Worm (Caenorhabditis elegans) whole organism, young adult: ENCODE measurements around the gene ZK1098.11.

Experiments used
- B0019.2 ChIP-seq: fragments of 200-800 bp; sonication (Bioruptor generic); conservative IDR thresholded peaks from 2 replicates; pipeline ENCODE4 v1.3.6; 2022; ENCODE audit warnings: missing genetic modification reagents, missing genetic modification characterization, missing compliant biosample characterization
- B0035.1 ChIP-seq: sonication (generic microtip); optimal IDR thresholded peaks from 2 replicates; lab custom pipeline; 2016; ENCODE audit warnings: missing genetic modification characterization, mild to moderate bottlenecking, missing compliant biosample characterization, missing genotype, missing genetic modification reagents
- B0261.1 ChIP-seq: sonication (generic microtip); optimal IDR thresholded peaks from 2 replicates; lab custom pipeline; 2016; ENCODE audit warnings: mild to moderate bottlenecking, missing genetic modification characterization, moderate library complexity, missing compliant biosample characterization
- C06A6.2 ChIP-seq: fragments of 200-800 bp; sonication (Bioruptor generic); conservative IDR thresholded peaks from 2 replicates; pipeline ENCODE4 v1.3.6; 2022; ENCODE audit warnings: missing genetic modification characterization, missing compliant biosample characterization
- F55B11.4 ChIP-seq: sonication (generic microtip); optimal IDR thresholded peaks from 2 replicates; lab custom pipeline; 2016; ENCODE audit warnings: missing compliant biosample characterization, missing genetic modification characterization, borderline replicate concordance; ENCODE audit not compliant: insufficient read depth
- F57C9.4 ChIP-seq: sonication (generic microtip); optimal IDR thresholded peaks from 2 replicates; lab custom pipeline; 2017; ENCODE audit warnings: mild to moderate bottlenecking, missing genetic modification characterization, missing compliant biosample characterization
- K11D2.4 ChIP-seq: fragments of 200-800 bp; sonication (Bioruptor generic); IDR thresholded peaks from 2 replicates; pipeline ENCODE4 v1.3.6; 2022; ENCODE audit warnings: missing genetic modification reagents, missing genetic modification characterization, missing compliant biosample characterization
- Y67H2A.10 ChIP-seq: fragments of 200-800 bp; sonication (Bioruptor generic); conservative IDR thresholded peaks from 2 replicates; pipeline ENCODE4 v1.3.6; 2022; ENCODE audit warnings: missing genetic modification reagents, missing genetic modification characterization, missing compliant biosample characterization
- athp-1 ChIP-seq: sonication (generic microtip); optimal IDR thresholded peaks from 2 replicates; lab custom pipeline; 2017; ENCODE audit warnings: mild to moderate bottlenecking, missing genetic modification characterization, missing compliant biosample characterization
- attf-3 ChIP-seq: fragments of 200-800 bp; sonication (Bioruptor generic); conservative IDR thresholded peaks from 2 replicates; pipeline ENCODE4 v1.3.6; 2022; ENCODE audit warnings: missing genetic modification reagents, missing genetic modification characterization, missing compliant biosample characterization
- attf-5 ChIP-seq: fragments of 200-800 bp; sonication (Bioruptor generic); optimal IDR thresholded peaks from 2 replicates; lab custom pipeline; 2018; ENCODE audit warnings: mild to moderate bottlenecking, missing genetic modification characterization, missing compliant biosample characterization
- cebp-1 ChIP-seq, 2 experiments: fragments of 200-800 bp in 1 of 2; sonication (Bioruptor generic) in 1 of 2; sonication (generic microtip) in 1 of 2; IDR thresholded peaks in 1 of 2; optimal IDR thresholded peaks in 1 of 2; 2 replicates each; pipeline versions ENCODE4 v1.3.6 to Lab custom; 2017 to 2022; ENCODE audit warnings: missing compliant biosample characterization in 2 of 2, missing genetic modification characterization in 2 of 2, mild to moderate bottlenecking in 1 of 2, missing genetic modification reagents in 1 of 2, moderate library complexity in 1 of 2
- dpl-1 ChIP-seq: fragments of 150-350 bp; optimal IDR thresholded peaks from 2 replicates; lab custom pipeline; 2014; ENCODE audit warnings: missing biosample characterization, missing genetic modification reagents, missing genetic modification characterization
- efl-1 ChIP-seq: fragments of 150-350 bp; optimal IDR thresholded peaks from 2 replicates; lab custom pipeline; 2014; ENCODE audit warnings: missing biosample characterization, missing genetic modification reagents, missing genetic modification characterization
- egrh-3 ChIP-seq: fragments of 200-800 bp; sonication (Bioruptor generic); IDR thresholded peaks from 2 replicates; pipeline ENCODE4 v1.3.6; 2022; ENCODE audit warnings: missing genetic modification reagents, missing genetic modification characterization, missing compliant biosample characterization
- ekl-4 ChIP-seq: fragments of 200-800 bp; sonication (Bioruptor generic); IDR thresholded peaks from 2 replicates; pipeline ENCODE4 v1.3.6; 2022; ENCODE audit warnings: missing genetic modification reagents, missing genetic modification characterization, missing compliant biosample characterization
- ets-4 ChIP-seq: fragments of 200-800 bp; sonication (Bioruptor generic); optimal IDR thresholded peaks from 2 replicates; lab custom pipeline; 2018; ENCODE audit warnings: mild to moderate bottlenecking, missing genetic modification characterization, missing compliant biosample characterization
- fkh-3 ChIP-seq: sonication (generic microtip); optimal IDR thresholded peaks from 2 replicates; lab custom pipeline; 2016; ENCODE audit warnings: mild to moderate bottlenecking, missing genetic modification characterization, missing compliant biosample characterization
- gei-17 ChIP-seq: fragments of 200-800 bp; sonication (Bioruptor generic); optimal IDR thresholded peaks from 2 replicates; lab custom pipeline; 2018; ENCODE audit warnings: mild to moderate bottlenecking, missing genetic modification characterization, missing compliant biosample characterization
- hlh-26 ChIP-seq: fragments of 200-800 bp; sonication (Bioruptor generic); conservative IDR thresholded peaks from 2 replicates; pipeline ENCODE4 v1.3.6; 2022; ENCODE audit warnings: missing genetic modification reagents, missing genetic modification characterization, missing compliant biosample characterization
- hmg-1.2 ChIP-seq: fragments of 200-800 bp; sonication (Bioruptor generic); IDR thresholded peaks from 2 replicates; pipeline ENCODE4 v1.3.6; 2022; ENCODE audit warnings: missing genetic modification reagents, missing genetic modification characterization, missing compliant biosample characterization
- hrde-1 ChIP-seq: sonication (generic microtip); optimal IDR thresholded peaks from 2 replicates; lab custom pipeline; 2016; ENCODE audit warnings: missing genetic modification characterization, mild to moderate bottlenecking, missing compliant biosample characterization, moderate library complexity, missing genotype, missing genetic modification reagents, borderline replicate concordance
- lin-26 ChIP-seq: fragments of 200-800 bp; sonication (Bioruptor generic); IDR thresholded peaks from 2 replicates; pipeline ENCODE4 v1.3.6; 2022; ENCODE audit warnings: missing genetic modification reagents, missing genetic modification characterization, missing compliant biosample characterization
- lin-54 ChIP-seq: fragments of 200-800 bp; sonication (Bioruptor generic); optimal IDR thresholded peaks from 2 replicates; lab custom pipeline; 2018; ENCODE audit warnings: mild to moderate bottlenecking, missing genetic modification characterization, missing compliant biosample characterization
- lir-1 ChIP-seq: fragments of 200-800 bp; sonication (Bioruptor generic); conservative IDR thresholded peaks from 2 replicates; pipeline ENCODE4 v1.3.6; 2022; ENCODE audit warnings: missing genetic modification reagents, missing genetic modification characterization, missing compliant biosample characterization
- madf-10 ChIP-seq: sonication (generic microtip); optimal IDR thresholded peaks from 2 replicates; lab custom pipeline; 2016; ENCODE audit warnings: mild to moderate bottlenecking, missing genetic modification characterization, missing compliant biosample characterization
- madf-6 ChIP-seq: fragments of 200-800 bp; sonication (Bioruptor generic); IDR thresholded peaks from 2 replicates; pipeline ENCODE4 v1.3.6; 2022; ENCODE audit warnings: missing genetic modification reagents, missing genetic modification characterization, missing compliant biosample characterization
- nfya-2 ChIP-seq: fragments of 200-800 bp; sonication (Bioruptor generic); IDR thresholded peaks from 2 replicates; pipeline ENCODE4 v1.3.6; 2022; ENCODE audit warnings: missing genetic modification reagents, missing genetic modification characterization, missing compliant biosample characterization
- nfyb-1 ChIP-seq: fragments of 200-800 bp; sonication (Bioruptor generic); IDR thresholded peaks from 2 replicates; pipeline ENCODE4 v1.3.6; 2022; ENCODE audit warnings: missing genetic modification reagents, missing genetic modification characterization, missing compliant biosample characterization
- nhr-80 ChIP-seq: sonication (generic microtip); optimal IDR thresholded peaks from 2 replicates; lab custom pipeline; 2016; ENCODE audit warnings: missing genetic modification characterization, missing compliant biosample characterization
- snpc-4 ChIP-seq, 5 experiments: fragments of 150-350 bp in 1 of 5; sonication (generic microtip) in 4 of 5; optimal IDR thresholded peaks; 2 replicates each; lab custom pipeline; 2014 to 2018; ENCODE audit warnings: missing genetic modification characterization in 5 of 5, missing biosample characterization in 3 of 5, antibody characterized with exemption in 2 of 5, mild to moderate bottlenecking in 2 of 5, missing compliant biosample characterization in 2 of 5, missing genotype in 2 of 5, moderate library complexity in 2 of 5, missing genetic modification reagents in 1 of 5
- unc-130 ChIP-seq: sonication (generic microtip); optimal IDR thresholded peaks from 2 replicates; lab custom pipeline; 2016; ENCODE audit warnings: missing genetic modification reagents, missing genetic modification characterization, missing compliant biosample characterization
- zim-3 ChIP-seq: sonication (generic microtip); optimal IDR thresholded peaks from 2 replicates; lab custom pipeline; 2017; ENCODE audit warnings: mild to moderate bottlenecking, missing genetic modification characterization, moderate library complexity, missing compliant biosample characterization
- ztf-28 ChIP-seq: fragments of 200-800 bp; sonication (Bioruptor generic); IDR thresholded peaks from 2 replicates; pipeline ENCODE4 v1.3.6; 2022; ENCODE audit warnings: missing genetic modification reagents, missing genetic modification characterization, missing compliant biosample characterization

ZK1098.11 gene

DNA sequence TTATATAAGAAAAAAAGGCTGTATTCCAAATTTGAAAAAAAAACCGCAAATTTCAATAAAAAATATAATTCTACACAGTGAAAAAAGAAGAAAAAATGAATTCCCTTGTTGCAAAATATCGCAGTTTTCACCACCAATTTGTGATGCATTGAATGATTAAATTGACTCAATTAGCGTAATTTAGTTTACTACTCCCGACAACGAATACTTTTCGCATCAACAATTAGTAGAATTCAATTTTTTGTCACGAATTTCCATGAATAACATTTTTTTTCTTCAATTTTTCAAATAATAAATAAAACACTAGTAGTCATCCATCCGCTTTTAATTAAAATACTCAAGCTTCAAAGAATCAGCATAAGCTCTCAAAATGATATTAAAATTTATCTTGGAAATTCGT is 28.9 kb downstream of the ZK1098.11 start:
- no peak for TF ChIP-seq madf-6 (GFP tag; lab: Robert Waterston, UW)
- no peak for TF ChIP-seq nfyb-1 (GFP tag; lab: Robert Waterston, UW)
- TF ChIP-seq K11D2.4 (GFP tag; lab: Robert Waterston, UW): no peak

DNA sequence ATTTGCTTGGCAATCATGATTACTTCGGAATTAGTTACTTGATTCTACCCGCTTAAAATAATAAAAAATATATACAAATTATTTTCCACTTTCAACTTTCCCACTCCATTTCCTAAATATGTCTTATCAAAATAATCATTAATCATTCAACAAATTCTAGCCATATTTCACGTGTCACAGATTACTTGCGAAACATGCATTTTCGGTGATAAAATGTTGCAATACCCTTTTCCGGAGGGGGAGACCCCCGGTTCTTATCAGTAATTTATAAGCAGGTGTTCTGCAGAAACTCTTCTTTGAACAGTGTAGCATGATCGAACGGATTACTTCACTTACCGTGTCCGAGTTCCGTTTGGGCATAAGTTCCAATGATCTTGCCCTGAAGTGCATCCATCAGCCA is 33.8 kb downstream of the ZK1098.11 start:
- TF ChIP-seq cebp-1 (GFP tag; IDR thresholded peaks at IDR 0.05; lab: Robert Waterston, UW): no peak
- peak; percentile 54 for TF ChIP-seq cebp-1 (tag; optimal IDR thresholded peaks at IDR 0.05; lab: Kevin White, UChicago)
- TF ChIP-seq Y67H2A.10 (GFP tag; lab: Robert Waterston, UW): no peak
- peak; percentile 24 for TF ChIP-seq ets-4 (GFP tag; lab: Kevin White, UChicago)
- TF ChIP-seq nhr-80 (tag; lab: Kevin White, UChicago): peak; percentile 80
- TF ChIP-seq egrh-3 (GFP tag; lab: Robert Waterston, UW): no peak

DNA sequence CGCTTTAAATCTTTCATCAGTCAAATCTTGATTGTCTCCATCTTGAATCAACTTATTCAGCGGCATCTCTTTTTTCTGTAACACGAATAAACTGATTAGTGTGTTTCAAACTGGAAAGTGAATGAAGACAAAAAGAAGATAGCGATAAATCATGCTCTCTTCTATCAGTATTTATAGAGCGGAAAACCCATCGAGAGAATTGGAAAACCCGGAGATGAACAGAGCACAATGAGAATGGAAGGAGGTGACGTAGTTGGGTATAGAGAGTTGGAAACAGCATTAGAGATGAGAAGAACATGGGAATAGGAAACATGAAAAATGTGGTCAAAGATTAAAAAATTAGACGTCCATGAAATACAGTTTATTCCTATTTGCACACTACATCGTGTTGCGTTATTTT is 35.7 kb downstream of the ZK1098.11 start, which contains the start of gene acox-1.5:
acox-1.5 (minus strand) TSS at position 75 of the 400 bp plus-strand sequence.
- no peak for TF ChIP-seq gei-17 (GFP tag; lab: Kevin White, UChicago)
- TF ChIP-seq nhr-80 (tag; lab: Kevin White, UChicago): peak; percentile 78
- TF ChIP-seq, all 124 proteins: peak for 1

DNA sequence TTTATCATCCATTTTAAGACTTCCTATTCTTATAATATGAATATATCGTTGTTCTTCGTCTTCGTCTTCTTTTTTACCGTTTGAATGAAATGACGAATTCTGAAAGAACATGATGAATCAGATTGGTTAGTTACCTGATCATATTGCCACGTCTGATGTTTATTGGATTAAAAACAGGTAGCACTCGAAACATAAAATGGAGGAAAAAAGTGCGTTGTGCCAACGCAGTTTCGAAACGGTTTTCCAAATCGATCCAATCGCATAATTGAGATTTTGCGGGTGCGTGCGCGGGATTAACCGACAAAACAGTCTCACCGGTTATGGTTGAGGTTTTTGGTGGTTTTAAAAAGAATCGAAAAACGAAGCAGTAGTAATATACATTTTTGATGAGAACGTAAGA is 39.2 kb downstream of the ZK1098.11 start, which contains the start of gene rom-2:
rom-2 (minus strand) TSS at position 101 of the 400 bp plus-strand sequence.
- TF ChIP-seq C06A6.2 (no peak), attf-5 (no peak), F55B11.4 (tag; lab: Kevin White, UChicago) (no peak), dpl-1 (GFP tag; lab: Kevin White, UChicago) (no peak), gei-17 (GFP tag; lab: Kevin White, UChicago) (no peak), hlh-26 (no peak), ztf-28 (no peak), F57C9.4 (tag; lab: Kevin White, UChicago) (no peak), zim-3 (no peak), lin-26 (GFP tag; lab: Robert Waterston, UW) (no peak), attf-3 (GFP tag; lab: Robert Waterston, UW) (no peak), B0261.1 (no peak), athp-1 (tag; lab: Kevin White, UChicago) (no peak), lin-54 (GFP tag; lab: Kevin White, UChicago) (no peak), efl-1 (no peak), fkh-3 (no peak)

DNA sequence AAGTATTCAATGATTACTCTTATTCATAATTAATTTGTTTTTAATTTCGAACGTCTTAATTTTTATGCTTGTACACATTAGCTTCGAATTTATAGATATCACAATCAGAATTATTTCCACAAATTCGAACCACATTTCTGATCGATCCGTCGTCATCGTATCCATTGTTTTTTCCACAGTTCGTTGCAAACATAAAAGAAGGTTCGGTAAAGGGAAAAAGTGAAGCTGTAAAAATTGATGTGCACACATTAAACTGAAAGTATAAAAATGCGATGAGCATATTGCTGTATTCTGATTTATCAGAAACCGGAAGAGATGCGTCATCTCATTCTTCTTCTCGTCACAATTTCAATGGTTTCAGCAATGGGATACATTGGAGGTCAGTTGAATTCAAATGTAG is 40.6 kb downstream of the ZK1098.11 start, which contains the start of gene C48B4.12:
C48B4.12 (plus strand) TSS at position 301 of the 400 bp plus-strand sequence.
- TF ChIP-seq lir-1 (GFP tag; lab: Robert Waterston, UW) (no peak), hmg-1.2 (no peak), unc-130 (GFP tag; lab: Kevin White, UChicago) (no peak), B0019.2 (GFP tag; lab: Robert Waterston, UW) (no peak), B0035.1 (tag; lab: Kevin White, UChicago) (no peak), nhr-80 (tag; lab: Kevin White, UChicago) (no peak), nfya-2 (GFP tag; lab: Robert Waterston, UW) (no peak), ekl-4 (GFP tag; lab: Robert Waterston, UW) (no peak), snpc-4 (GFP tag; optimal IDR thresholded peaks at IDR 0.05; lab: Kevin White, UChicago) (no peak), snpc-4 (tag; optimal IDR thresholded peaks at IDR 0.05; lab: Kevin White, UChicago) (no peak), cebp-1 (GFP tag; IDR thresholded peaks at IDR 0.05; lab: Robert Waterston, UW) (no peak), cebp-1 (tag; optimal IDR thresholded peaks at IDR 0.05; lab: Kevin White, UChicago) (no peak), hrde-1 (no peak), madf-10 (no peak), ztf-28 (no peak), F55B11.4 (tag; lab: Kevin White, UChicago) (no peak)
- TF ChIP-seq, all 124 proteins: peak for 0
